Fruit fly (Drosophila melanogaster): Measurements from ENCODE around the gene CG14314.

CG14314 gene

dm6 chr3R:18198518-18199118, 17.3 kb upstream of the CG14314 start (continued):
- TF ChIP-seq dpn (GFP tag; optimal IDR thresholded peaks at IDR 0.05) (peak; percentile 26 to 34), Hr78 (GFP tag; optimal IDR thresholded peaks at IDR 0.05) (no peak), sqz (GFP tag; optimal IDR thresholded peaks at IDR 0.05) (peak; percentile 58), CG11093 (GFP tag; IDR thresholded peaks at IDR 0.05) (no peak), h (optimal IDR thresholded peaks at IDR 0.05) (no peak), wor (GFP tag; IDR thresholded peaks at IDR 0.05) (no peak), esg (GFP tag; conservative IDR thresholded peaks at IDR 0.05) (no peak), Gug (GFP tag; IDR thresholded peaks at IDR 0.05) (no peak), CrebB (tag; optimal IDR thresholded peaks at IDR 0.05) (peak; percentile 77), Opbp (GFP tag; IDR thresholded peaks at IDR 0.05; ENCODE audit: partially characterized antibody) (no peak), en (GFP tag; optimal IDR thresholded peaks at IDR 0.05) (no peak), unpg (GFP tag; optimal IDR thresholded peaks at IDR 0.05) (peak; percentile 11), Fer1 (GFP tag; optimal IDR thresholded peaks at IDR 0.05) (peak; percentile 83), MBD-R2 (GFP tag; IDR thresholded peaks at IDR 0.05) (no peak), scrt (GFP tag; optimal IDR thresholded peaks at IDR 0.05) (peak; percentile 58), Scr (GFP tag; IDR thresholded peaks at IDR 0.05; ENCODE audit: partially characterized antibody) (no peak), CG4730 (GFP tag; IDR thresholded peaks at IDR 0.05) (no peak), so (GFP tag; IDR thresholded peaks at IDR 0.05) (no peak), trem (tag; optimal IDR thresholded peaks at IDR 0.05) (no peak), Lim3 (GFP tag; IDR thresholded peaks at IDR 0.05) (no peak), tgo (GFP tag; IDR thresholded peaks at IDR 0.05) (no peak), CG13894 (tag; optimal IDR thresholded peaks at IDR 0.05) (no peak), CG8089 (GFP tag; optimal IDR thresholded peaks at IDR 0.05) (peak; percentile 47), dimm (GFP tag; IDR thresholded peaks at IDR 0.05) (no peak), Six4 (GFP tag; optimal IDR thresholded peaks at IDR 0.05) (no peak), Sox102F (GFP tag; optimal IDR thresholded peaks at IDR 0.05) (no peak), CG32532 (GFP tag; IDR thresholded peaks at IDR 0.05) (no peak), Blimp-1 (GFP tag; optimal IDR thresholded peaks at IDR 0.05) (peak; percentile 22), Sry-δ (GFP tag; optimal IDR thresholded peaks at IDR 0.05) (no peak), CG15696 (tag; optimal IDR thresholded peaks at IDR 0.05) (peak; percentile 57), dm (GFP tag; optimal IDR thresholded peaks at IDR 0.05) (no peak), CoRest (tag; optimal IDR thresholded peaks at IDR 0.05) (peak; percentile 7), Pdp1 (GFP tag; optimal IDR thresholded peaks at IDR 0.05) (no peak), Dfd (GFP tag; optimal IDR thresholded peaks at IDR 0.05) (no peak), ftz-f1 (GFP tag; optimal IDR thresholded peaks at IDR 0.05) (no peak), Ptx1 (GFP tag; IDR thresholded peaks at IDR 0.05) (no peak), Meics (GFP tag; optimal IDR thresholded peaks at IDR 0.05) (peak; percentile 33), Dek (tag; optimal IDR thresholded peaks at IDR 0.05) (no peak), Hr3 (GFP tag; optimal IDR thresholded peaks at IDR 0.05) (no peak), Bgb (GFP tag; IDR thresholded peaks at IDR 0.05; ENCODE audit: partially characterized antibody) (no peak), Ada2b (GFP tag; IDR thresholded peaks at IDR 0.05) (no peak), zen2 (GFP tag; IDR thresholded peaks at IDR 0.05; ENCODE audit: partially characterized antibody) (no peak), Ets97D (GFP tag; optimal IDR thresholded peaks at IDR 0.05) (peak; percentile 25), CG12219 (GFP tag; optimal IDR thresholded peaks at IDR 0.05) (peak; percentile 55), Usf (GFP tag; optimal IDR thresholded peaks at IDR 0.05) (no peak), Atf-2 (GFP tag; optimal IDR thresholded peaks at IDR 0.05) (peak; percentile 22), D19A (tag; optimal IDR thresholded peaks at IDR 0.05) (peak; percentile 20), CG33213 (GFP tag; optimal IDR thresholded peaks at IDR 0.05) (peak; percentile 46), ken (GFP tag; IDR thresholded peaks at IDR 0.05) (no peak), amos (GFP tag; IDR thresholded peaks at IDR 0.05; ENCODE audit: partially characterized antibody) (no peak), CG18599 (GFP tag; optimal IDR thresholded peaks at IDR 0.05) (peak; percentile 61)

Data from whole organism, embryonic.